Worm (Caenorhabditis elegans) whole organism, L3 larva: Measurements from ENCODE around the gene M153.5.

Experiments used
- aly-2 ChIP-seq: fragments of 150-350 bp; optimal IDR thresholded peaks from 2 replicates; lab custom pipeline; 2014; ENCODE audit warnings: missing biosample characterization, missing genetic modification characterization
- ama-1 ChIP-seq: fragments of 150-350 bp; optimal IDR thresholded peaks from 2 replicates; lab custom pipeline; 2018
- ceh-28 ChIP-seq: fragments of 150-350 bp; optimal IDR thresholded peaks from 2 replicates; lab custom pipeline; 2014; ENCODE audit warnings: missing biosample characterization, missing genetic modification reagents, missing genetic modification characterization
- elt-3 ChIP-seq, 3 experiments: fragments of 150-350 bp in 1 of 3; sonication (generic microtip) in 2 of 3; optimal IDR thresholded peaks; 2 replicates in 2 of 3; 4 replicates in 1 of 3; lab custom pipeline; 2014 to 2017; ENCODE audit warnings: missing biosample characterization in 3 of 3, missing genetic modification characterization in 3 of 3
- fkh-10 ChIP-seq: sonication (generic microtip); optimal IDR thresholded peaks from 2 replicates; lab custom pipeline; 2017; ENCODE audit warnings: missing biosample characterization, missing genetic modification reagents, missing genetic modification characterization
- fos-1 ChIP-seq: fragments of 150-350 bp; optimal IDR thresholded peaks from 2 replicates; lab custom pipeline; 2014; ENCODE audit warnings: missing biosample characterization, missing genetic modification characterization
- lin-15B ChIP-seq: fragments of 150-350 bp; optimal IDR thresholded peaks from 2 replicates; lab custom pipeline; 2014; ENCODE audit warnings: missing biosample characterization, missing genetic modification characterization
- mdl-1 ChIP-seq: fragments of 150-350 bp; optimal IDR thresholded peaks from 2 replicates; lab custom pipeline; 2014; ENCODE audit warnings: missing biosample characterization, missing genetic modification characterization
- nfya-1 ChIP-seq: sonication (generic microtip); optimal IDR thresholded peaks from 2 replicates; lab custom pipeline; 2017; ENCODE audit warnings: missing genetic modification characterization, mild to moderate bottlenecking, missing compliant biosample characterization, antibody characterized with exemption, moderate library complexity; ENCODE audit not compliant: insufficient read depth
- nhr-23 ChIP-seq: fragments of 150-350 bp; optimal IDR thresholded peaks from 2 replicates; lab custom pipeline; 2014; ENCODE audit warnings: missing biosample characterization, missing genetic modification reagents, missing genetic modification characterization
- nhr-237 ChIP-seq: fragments of 150-350 bp; optimal IDR thresholded peaks from 2 replicates; lab custom pipeline; 2014; ENCODE audit warnings: missing biosample characterization, missing genetic modification characterization
- pqm-1 ChIP-seq: fragments of 150-350 bp; optimal IDR thresholded peaks from 2 replicates; lab custom pipeline; 2017; ENCODE audit warnings: missing biosample characterization, missing genetic modification characterization, inconsistent platforms
- unc-62 ChIP-seq: fragments of 150-350 bp; sonication (generic microtip); optimal IDR thresholded peaks from 4 replicates; lab custom pipeline; 2014; ENCODE audit warnings: missing biosample characterization, missing genetic modification reagents, missing genetic modification characterization
- ztf-4 ChIP-seq: fragments of 150-350 bp; optimal IDR thresholded peaks from 2 replicates; lab custom pipeline; 2014; ENCODE audit warnings: missing biosample characterization, missing genetic modification characterization

DNA sequence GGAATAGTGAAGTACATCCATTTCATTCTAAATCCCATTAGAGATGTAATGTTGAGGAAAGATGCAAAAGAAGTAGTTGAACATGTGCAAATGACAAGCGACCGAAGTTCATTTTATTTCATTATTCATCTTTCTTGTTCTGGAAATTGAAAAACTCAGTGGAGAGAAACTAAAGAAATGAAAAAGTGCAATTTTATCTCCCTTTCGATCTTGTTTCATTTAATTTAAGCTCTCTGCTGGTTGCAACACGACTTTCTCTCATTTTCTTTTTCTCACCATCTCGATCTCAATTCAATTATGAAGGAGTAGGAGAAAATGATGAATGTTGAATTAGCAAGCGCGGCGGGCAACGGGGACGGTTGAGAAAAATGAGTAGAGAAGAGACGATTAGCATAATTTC is 40.6 kb downstream of the M153.5 start:
- TF ChIP-seq nfya-1 (peak; percentile 19), mdl-1 (tag; lab: Kevin White, UChicago) (no peak), nhr-23 (tag; lab: Kevin White, UChicago) (no peak), unc-62 (GFP tag; lab: Kevin White, UChicago) (no peak), fos-1 (no peak), ceh-28 (tag; lab: Kevin White, UChicago) (no peak), fkh-10 (GFP tag; lab: Kevin White, UChicago) (peak; percentile 65), ama-1 (lab: Kevin White, UChicago) (no peak), pqm-1 (no peak), ztf-4 (tag; lab: Kevin White, UChicago) (no peak), elt-3 (tag; optimal IDR thresholded peaks at IDR 0.05; lab: Kevin White, UChicago) (no peak), lin-15B (tag; lab: Kevin White, UChicago) (no peak), aly-2 (tag; lab: Kevin White, UChicago) (no peak), nhr-237 (no peak)
